Fruit fly (Drosophila melanogaster): ENCODE measurements around the gene Bre1.

The Bre1 gene

dm6 chr3L:5793967-5794366, at the start of gene Bre1:
TSS of gene Bre1 (minus strand) at chr3L:5794192.
- TF ChIP-seq insv (optimal IDR thresholded peaks at IDR 0.05) (no peak), h (optimal IDR thresholded peaks at IDR 0.05) (no peak), Sin3A (optimal IDR thresholded peaks at IDR 0.05) (no peak), psq (optimal IDR thresholded peaks at IDR 0.05) (no peak), ttk (optimal IDR thresholded peaks at IDR 0.05) (no peak), Myc (optimal IDR thresholded peaks at IDR 0.05) (no peak)

dm6 chr3L:5840847-5841246, 46.9 kb upstream of the Bre1 start:
- TF ChIP-seq Sin3A (optimal IDR thresholded peaks at IDR 0.05) (no peak), Myc (optimal IDR thresholded peaks at IDR 0.05) (no peak), insv (optimal IDR thresholded peaks at IDR 0.05) (no peak), h (optimal IDR thresholded peaks at IDR 0.05) (no peak), ttk (optimal IDR thresholded peaks at IDR 0.05) (no peak)

- TF ChIP-seq ttk (optimal IDR thresholded peaks at IDR 0.05) (no peak), insv (optimal IDR thresholded peaks at IDR 0.05) (no peak), Myc (optimal IDR thresholded peaks at IDR 0.05) (no peak), psq (optimal IDR thresholded peaks at IDR 0.05) (no peak), h (optimal IDR thresholded peaks at IDR 0.05) (no peak), Sin3A (optimal IDR thresholded peaks at IDR 0.05) (no peak)
Measured at dm6 chr3L:5838880-5839279, 44.9 kb upstream of the Bre1 start.

- TF ChIP-seq Sin3A (optimal IDR thresholded peaks at IDR 0.05) (no peak), h (optimal IDR thresholded peaks at IDR 0.05) (no peak), ttk (optimal IDR thresholded peaks at IDR 0.05) (no peak), Myc (optimal IDR thresholded peaks at IDR 0.05) (no peak), psq (optimal IDR thresholded peaks at IDR 0.05) (no peak), insv (optimal IDR thresholded peaks at IDR 0.05) (no peak)
Measured at dm6 chr3L:5838295-5838694, 44.3 kb upstream of the Bre1 start.

- TF ChIP-seq Myc (optimal IDR thresholded peaks at IDR 0.05), result no peak
- no peak for TF ChIP-seq insv (optimal IDR thresholded peaks at IDR 0.05)
- TF ChIP-seq psq (optimal IDR thresholded peaks at IDR 0.05), result no peak
- TF ChIP-seq Sin3A (optimal IDR thresholded peaks at IDR 0.05), result no peak
Measured at dm6 chr3L:5835887-5836646, 42.1 kb upstream of the Bre1 start.

dm6 chr3L:5835431-5835830, 41.4 kb upstream of the Bre1 start:
- TF ChIP-seq Myc (optimal IDR thresholded peaks at IDR 0.05) (no peak), h (optimal IDR thresholded peaks at IDR 0.05) (no peak), Sin3A (optimal IDR thresholded peaks at IDR 0.05) (no peak), psq (optimal IDR thresholded peaks at IDR 0.05) (no peak), insv (optimal IDR thresholded peaks at IDR 0.05) (no peak), ttk (optimal IDR thresholded peaks at IDR 0.05) (no peak)

DNA sequence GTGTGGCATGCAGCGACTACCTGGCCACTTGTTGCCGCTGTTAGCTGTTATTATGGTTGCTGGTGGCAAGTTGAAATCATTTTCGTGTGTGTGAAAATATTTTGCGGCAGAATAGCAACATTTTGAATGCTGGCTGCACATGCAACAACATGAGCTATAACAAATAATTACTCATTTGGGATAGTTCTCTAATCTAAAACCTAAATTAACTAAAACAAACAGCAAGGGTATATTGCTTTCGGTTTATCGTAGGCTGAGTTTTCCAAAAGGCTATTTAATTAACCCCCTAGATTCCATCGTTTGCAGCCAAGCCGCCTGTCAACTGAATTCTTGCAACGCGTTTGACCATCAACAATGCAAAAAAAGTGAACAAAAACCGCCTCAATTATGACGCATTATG, 40.8 kb upstream of the Bre1 start:
- TF ChIP-seq ttk (optimal IDR thresholded peaks at IDR 0.05) (no peak), psq (optimal IDR thresholded peaks at IDR 0.05) (no peak), Sin3A (optimal IDR thresholded peaks at IDR 0.05) (no peak), Myc (optimal IDR thresholded peaks at IDR 0.05) (no peak), h (optimal IDR thresholded peaks at IDR 0.05) (no peak), insv (optimal IDR thresholded peaks at IDR 0.05) (no peak)

DNA sequence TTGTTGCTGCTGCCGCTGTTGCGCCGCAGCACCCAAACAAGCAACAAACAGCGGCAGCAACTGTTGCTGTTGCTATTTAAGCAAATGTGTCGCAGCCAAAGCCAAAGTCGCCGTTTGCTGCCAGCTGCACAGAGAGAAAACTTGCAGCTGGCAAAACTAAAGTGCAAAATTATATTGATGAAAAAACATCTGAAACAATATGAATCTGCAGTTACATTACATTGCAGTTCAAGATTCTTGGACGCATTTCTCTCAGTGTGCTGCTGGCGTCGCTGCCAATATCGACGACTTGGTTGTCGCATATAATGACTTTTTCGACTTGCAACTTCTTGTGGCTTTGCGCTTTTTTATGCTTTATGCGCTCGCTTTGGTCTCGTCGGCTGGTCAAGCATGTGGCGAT, 40.3 kb upstream of the Bre1 start:
- TF ChIP-seq Myc (optimal IDR thresholded peaks at IDR 0.05) (no peak), psq (optimal IDR thresholded peaks at IDR 0.05) (no peak), Sin3A (optimal IDR thresholded peaks at IDR 0.05) (no peak), insv (optimal IDR thresholded peaks at IDR 0.05) (no peak), ttk (optimal IDR thresholded peaks at IDR 0.05) (no peak), h (optimal IDR thresholded peaks at IDR 0.05) (no peak)

DNA sequence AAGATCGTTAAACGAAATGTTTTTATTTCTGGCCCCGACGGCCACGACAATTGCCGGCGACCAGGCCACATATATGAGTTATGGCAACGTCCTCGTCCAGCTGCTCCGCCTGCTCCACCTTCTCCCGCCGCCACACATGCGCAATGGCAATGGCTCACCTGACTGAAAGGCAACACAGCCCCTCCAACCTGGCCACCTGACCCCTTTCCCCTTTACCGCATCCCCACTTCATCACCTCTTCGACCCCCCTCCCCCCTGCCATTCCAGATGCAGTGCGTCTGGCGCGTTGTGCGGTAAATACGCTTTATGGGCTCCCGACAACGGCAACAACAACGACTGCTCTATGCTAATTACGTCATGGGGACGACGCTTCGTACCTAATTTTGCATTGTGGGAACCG, 39.8 kb upstream of the Bre1 start:
- TF ChIP-seq Sin3A (optimal IDR thresholded peaks at IDR 0.05), result no peak
- no peak for TF ChIP-seq insv (optimal IDR thresholded peaks at IDR 0.05)
- TF ChIP-seq ttk (optimal IDR thresholded peaks at IDR 0.05), result no peak
- TF ChIP-seq Myc (optimal IDR thresholded peaks at IDR 0.05), result no peak
- TF ChIP-seq psq (optimal IDR thresholded peaks at IDR 0.05), result no peak
- TF ChIP-seq h (optimal IDR thresholded peaks at IDR 0.05), result no peak

DNA sequence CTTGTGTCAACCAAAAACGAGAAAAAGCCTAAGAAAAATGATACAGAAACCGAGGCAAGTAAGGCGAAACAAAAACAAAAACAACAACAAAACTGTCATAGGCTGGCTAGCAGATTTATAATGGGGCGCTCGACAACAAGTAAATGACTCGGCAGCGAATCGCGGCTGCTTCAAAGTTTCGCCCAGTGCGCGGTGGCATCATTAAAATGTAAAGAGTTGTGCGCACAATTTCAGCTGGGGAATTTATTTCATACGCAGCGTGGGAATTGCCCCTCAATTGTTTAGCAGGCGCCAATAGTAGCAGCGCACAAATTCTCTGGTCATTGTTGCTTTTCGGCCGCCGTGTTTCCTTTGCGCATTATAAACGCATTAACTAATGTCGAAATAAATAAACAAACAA, 37.9 kb upstream of the Bre1 start:
- TF ChIP-seq ttk (optimal IDR thresholded peaks at IDR 0.05) (no peak), h (optimal IDR thresholded peaks at IDR 0.05) (no peak), Myc (optimal IDR thresholded peaks at IDR 0.05) (no peak), Sin3A (optimal IDR thresholded peaks at IDR 0.05) (no peak), psq (optimal IDR thresholded peaks at IDR 0.05) (no peak), insv (optimal IDR thresholded peaks at IDR 0.05) (no peak)

DNA sequence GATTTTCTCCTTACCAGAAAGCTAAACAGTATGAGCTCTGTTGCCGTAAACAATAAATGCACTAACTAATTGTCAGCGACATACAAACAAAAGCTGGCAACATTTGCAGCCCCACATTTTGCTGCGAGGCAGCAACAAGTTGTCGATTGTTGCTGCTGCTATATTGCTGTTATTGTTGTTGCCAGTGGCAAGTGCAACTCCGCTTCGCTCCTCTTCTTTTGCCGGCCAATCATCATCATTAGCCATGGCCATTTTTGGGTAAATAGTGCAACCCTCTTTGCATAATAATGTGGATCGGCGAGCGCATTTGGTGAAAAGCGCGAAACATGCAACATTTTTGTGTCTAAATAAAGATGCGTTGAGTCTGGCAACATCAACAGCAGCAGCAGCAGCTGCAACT, 36.7 kb upstream of the Bre1 start:
- no peak for TF ChIP-seq h (optimal IDR thresholded peaks at IDR 0.05)
- no peak for TF ChIP-seq Myc (optimal IDR thresholded peaks at IDR 0.05)
- TF ChIP-seq psq (optimal IDR thresholded peaks at IDR 0.05), result no peak
- TF ChIP-seq ttk (optimal IDR thresholded peaks at IDR 0.05), result no peak
- TF ChIP-seq Sin3A (optimal IDR thresholded peaks at IDR 0.05), result no peak
- no peak for TF ChIP-seq insv (optimal IDR thresholded peaks at IDR 0.05)

DNA sequence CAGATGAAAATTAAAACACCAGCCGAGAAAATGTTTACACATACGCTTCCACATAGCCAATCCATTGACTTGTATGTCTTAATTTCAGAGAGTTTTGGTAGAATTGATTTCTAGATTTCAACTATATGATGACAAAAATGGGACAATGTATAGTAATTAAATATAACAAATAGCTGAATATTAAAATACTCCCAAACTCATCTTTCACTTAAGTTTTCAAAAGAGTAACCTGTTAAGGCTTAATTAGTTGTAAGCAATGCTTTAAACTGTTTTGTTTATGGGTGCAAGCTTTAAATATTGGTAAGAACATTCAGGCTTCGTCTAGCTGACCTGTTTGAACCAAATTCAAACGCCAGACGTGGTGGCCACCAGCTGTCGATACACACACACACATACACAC, 34.7 kb upstream of the Bre1 start:
- no peak for TF ChIP-seq Myc (optimal IDR thresholded peaks at IDR 0.05)

DNA sequence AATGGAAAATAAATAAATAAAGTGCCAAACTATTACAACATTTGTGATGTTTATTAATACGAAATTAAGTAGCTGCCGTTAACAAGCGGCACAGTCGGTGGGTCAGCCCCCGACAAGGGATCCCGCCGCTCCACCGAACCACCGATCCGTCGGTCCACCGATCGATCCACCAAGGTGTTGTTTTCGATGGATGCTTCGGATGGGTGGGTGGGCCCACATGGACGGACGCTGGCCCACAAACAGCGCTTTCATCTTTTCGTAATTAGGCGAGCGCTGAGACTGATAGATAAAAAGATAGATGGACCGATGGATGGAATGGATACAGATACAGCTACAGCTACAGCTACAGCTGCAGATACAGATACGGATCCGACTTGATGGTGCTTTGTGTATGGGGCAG, 34.3 kb upstream of the Bre1 start:
- no peak for TF ChIP-seq psq (optimal IDR thresholded peaks at IDR 0.05)
- TF ChIP-seq ttk (optimal IDR thresholded peaks at IDR 0.05), result no peak
- no peak for TF ChIP-seq Myc (optimal IDR thresholded peaks at IDR 0.05)
- TF ChIP-seq Sin3A (optimal IDR thresholded peaks at IDR 0.05), result no peak
- TF ChIP-seq h (optimal IDR thresholded peaks at IDR 0.05), result no peak
- TF ChIP-seq insv (optimal IDR thresholded peaks at IDR 0.05), result no peak
